Fruit fly (Drosophila melanogaster) whole organism, pupa: ENCODE results near the gene CAHbeta.

Experiments
- CG10348 ChIP-seq: fragments of 200-800 bp; sonication (Bioruptor generic); IDR thresholded peaks from 2 replicates; pipeline ENCODE4 v1.3.6; 2022; ENCODE audit warnings: missing biosample characterization, missing genetic modification characterization
- CG12605 ChIP-seq: fragments of 200-800 bp; sonication (Bioruptor generic); IDR thresholded peaks from 2 replicates; pipeline ENCODE4 v1.3.6; 2022; ENCODE audit warnings: missing biosample characterization, missing genetic modification characterization
- CG13204 ChIP-seq: fragments of 200-800 bp; sonication (Bioruptor generic); optimal IDR thresholded peaks from 2 replicates; lab custom pipeline; 2018; ENCODE audit warnings: missing biosample characterization, mild to moderate bottlenecking, missing genetic modification characterization, moderate library complexity
- CG14655 ChIP-seq: fragments of 200-800 bp; sonication (Bioruptor generic); optimal IDR thresholded peaks from 3 replicates; lab custom pipeline; 2017; ENCODE audit warnings: mild to moderate bottlenecking, missing biosample characterization, missing genetic modification reagents, missing genetic modification characterization
- CG15710 ChIP-seq: fragments of 200-800 bp; sonication (Bioruptor generic); optimal IDR thresholded peaks from 2 replicates; lab custom pipeline; 2018; ENCODE audit warnings: missing biosample characterization, mild to moderate bottlenecking, missing genetic modification characterization, moderate library complexity
- CG17806 ChIP-seq: fragments of 200-800 bp; sonication (Bioruptor generic); optimal IDR thresholded peaks from 2 replicates; lab custom pipeline; 2018; ENCODE audit warnings: missing biosample characterization, mild to moderate bottlenecking, missing genetic modification characterization, moderate library complexity
- CG32121 ChIP-seq: fragments of 200-800 bp; sonication (Bioruptor generic); IDR thresholded peaks from 2 replicates; pipeline ENCODE4 v1.3.6; 2022; ENCODE audit warnings: missing biosample characterization, missing genetic modification characterization
- CG34367 ChIP-seq: fragments of 200-800 bp; sonication (Bioruptor generic); optimal IDR thresholded peaks from 2 replicates; lab custom pipeline; 2018; ENCODE audit warnings: missing biosample characterization, mild to moderate bottlenecking, missing genetic modification characterization
- CG4496 ChIP-seq: fragments of 200-800 bp; sonication (Bioruptor generic); IDR thresholded peaks from 3 replicates; pipeline ENCODE4 v1.3.6; 2022; ENCODE audit warnings: missing biosample characterization, missing genetic modification characterization
- CG8159 ChIP-seq: fragments of 200-800 bp; sonication (Bioruptor generic); optimal IDR thresholded peaks from 3 replicates; lab custom pipeline; 2018; ENCODE audit warnings: missing biosample characterization, mild to moderate bottlenecking, missing genetic modification characterization, moderate library complexity
- CG8301 ChIP-seq: fragments of 200-800 bp; sonication (Bioruptor generic); optimal IDR thresholded peaks from 2 replicates; lab custom pipeline; 2018; ENCODE audit warnings: missing biosample characterization, mild to moderate bottlenecking, missing genetic modification characterization
- CG9948 ChIP-seq: fragments of 200-800 bp; sonication (Bioruptor generic); optimal IDR thresholded peaks from 2 replicates; lab custom pipeline; 2018; ENCODE audit warnings: missing biosample characterization, mild to moderate bottlenecking, missing genetic modification characterization, moderate library complexity
- D1 ChIP-seq: fragments of 200-800 bp; sonication (Bioruptor generic); optimal IDR thresholded peaks from 2 replicates; lab custom pipeline; 2018; ENCODE audit warnings: missing biosample characterization, mild to moderate bottlenecking, missing genetic modification characterization, moderate library complexity
- EcR ChIP-seq: fragments of 200-800 bp; sonication (Bioruptor generic); optimal IDR thresholded peaks from 3 replicates; lab custom pipeline; 2019; ENCODE audit warnings: missing biosample characterization, missing genetic modification characterization, mild to moderate bottlenecking, moderate library complexity, missing genetic modification reagents
- Ets98B ChIP-seq: fragments of 200-800 bp; sonication (Bioruptor generic); IDR thresholded peaks from 2 replicates; pipeline ENCODE4 v1.3.6; 2022; ENCODE audit warnings: missing biosample characterization, missing genetic modification characterization
- Pif1A ChIP-seq: fragments of 200-800 bp; sonication (Bioruptor generic); optimal IDR thresholded peaks from 3 replicates; lab custom pipeline; 2016; ENCODE audit warnings: missing biosample characterization, missing genetic modification characterization
- Pif1B ChIP-seq: fragments of 200-800 bp; sonication (Bioruptor generic); optimal IDR thresholded peaks from 3 replicates; lab custom pipeline; 2016; ENCODE audit warnings: missing biosample characterization, missing genetic modification characterization
- Snoo ChIP-seq: fragments of 200-800 bp; sonication (Bioruptor generic); optimal IDR thresholded peaks from 3 replicates; lab custom pipeline; 2017; ENCODE audit warnings: missing biosample characterization, mild to moderate bottlenecking, missing genetic modification characterization, inconsistent platforms
- fd96Ca ChIP-seq: fragments of 200-800 bp; sonication (Bioruptor generic); IDR thresholded peaks from 3 replicates; pipeline ENCODE4 v1.3.6; 2022; ENCODE audit warnings: missing biosample characterization, missing genetic modification characterization
- gl ChIP-seq: fragments of 200-800 bp; sonication (Bioruptor generic); optimal IDR thresholded peaks from 2 replicates; lab custom pipeline; 2018; ENCODE audit warnings: missing biosample characterization, mild to moderate bottlenecking, missing genetic modification characterization
- rn ChIP-seq: fragments of 200-800 bp; sonication (Bioruptor generic); IDR thresholded peaks from 2 replicates; pipeline ENCODE4 v1.3.6; 2022; ENCODE audit warnings: missing biosample characterization, missing genetic modification characterization

Gene CAHbeta

DNA sequence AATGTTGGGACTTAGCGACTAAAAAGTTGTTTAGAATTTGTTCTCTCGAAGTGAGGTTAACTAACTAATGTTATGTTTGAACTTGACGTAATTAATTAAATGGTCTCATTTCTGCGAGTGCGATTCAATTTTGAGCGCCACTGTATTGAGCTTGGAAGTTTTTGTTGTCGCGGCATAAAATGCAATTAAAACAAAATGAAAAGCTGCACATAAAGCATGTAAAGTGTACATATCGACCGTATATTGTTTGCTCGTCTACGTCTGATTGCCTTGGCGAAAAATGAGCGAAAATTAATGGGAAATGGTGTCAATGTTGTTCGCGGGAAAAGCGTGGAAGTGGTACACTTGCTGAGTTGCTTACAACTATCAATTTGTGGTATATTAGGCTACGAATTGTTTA, 36.2 kb downstream of the CAHbeta start:
- TF ChIP-seq rn, result no peak
- no peak for TF ChIP-seq D1
- no peak for TF ChIP-seq CG13204 (GFP tag; lab: Kevin White, UChicago)
- TF ChIP-seq CG14655 (GFP tag; lab: Kevin White, UChicago), result no peak
- no peak for TF ChIP-seq CG8159 (tag; lab: Kevin White, UChicago)
- TF ChIP-seq CG9948 (tag; lab: Kevin White, UChicago), result no peak
- no peak for TF ChIP-seq CG32121 (GFP tag; lab: Robert Waterston, UW)
- no peak for TF ChIP-seq Ets98B (GFP tag; lab: Robert Waterston, UW)

DNA sequence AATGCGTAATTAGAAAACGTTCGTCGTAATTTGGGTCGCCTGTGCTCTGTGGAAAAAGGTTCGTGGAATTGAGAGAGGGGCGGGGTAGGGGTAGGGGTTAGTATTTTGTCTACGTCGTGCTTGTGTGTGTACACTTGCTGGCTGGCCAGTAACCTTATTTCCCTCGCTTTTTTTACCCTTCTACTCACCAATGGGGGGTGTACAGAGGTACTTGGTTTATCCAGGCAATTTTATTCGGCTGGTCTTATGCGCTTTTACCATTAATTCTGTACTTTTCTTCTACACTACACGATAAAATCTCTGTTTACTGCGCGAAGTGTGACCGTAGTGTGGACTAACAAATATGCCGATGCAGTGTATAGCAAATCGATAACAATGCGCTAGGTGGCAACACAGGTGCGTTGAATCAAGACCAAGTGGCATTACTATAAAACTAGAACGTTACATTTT, 39.1 kb downstream of the CAHbeta start, which contains the start of gene tgo:
Gene tgo (minus strand): TSS at position 334 of the 450 bp plus-strand sequence.
- TF ChIP-seq CG4496 (GFP tag; lab: Robert Waterston, UW), result no peak
- TF ChIP-seq fd96Ca, result 0 out of 3 replicates have a peak, but pooled peaks have one; percentile 12
- peak; percentile 28 for TF ChIP-seq EcR (GFP tag; lab: Kevin White, UChicago)
- peak; percentile 12 for TF ChIP-seq CG15710 (tag; lab: Kevin White, UChicago)
- TF ChIP-seq CG10348 (GFP tag; lab: Robert Waterston, UW), result no peak
- TF ChIP-seq CG14655 (GFP tag; lab: Kevin White, UChicago), result no peak

DNA sequence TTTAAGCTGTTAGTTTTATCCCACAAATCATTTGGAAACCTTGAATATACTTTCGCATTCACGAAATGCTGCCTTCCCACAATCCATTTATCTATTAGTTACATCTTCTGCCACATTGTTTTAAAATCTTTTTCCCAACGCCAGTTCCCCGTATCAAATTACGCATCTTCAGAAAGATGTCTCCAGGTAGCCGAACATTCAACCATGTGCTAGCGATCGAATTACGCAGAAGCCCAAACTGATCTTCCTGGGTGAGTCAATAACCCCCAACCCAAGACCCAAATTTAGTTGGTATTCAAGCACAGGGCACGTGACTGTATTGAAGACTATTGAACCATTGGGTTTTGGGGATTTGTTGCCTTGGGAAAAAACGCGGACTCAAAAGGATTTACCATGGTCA, 43.3 kb downstream of the CAHbeta start:
- TF ChIP-seq Snoo (tag; lab: Kevin White, UChicago) (no peak), rn (no peak)
- TF ChIP-seq, all 21 proteins: peak for 0

DNA sequence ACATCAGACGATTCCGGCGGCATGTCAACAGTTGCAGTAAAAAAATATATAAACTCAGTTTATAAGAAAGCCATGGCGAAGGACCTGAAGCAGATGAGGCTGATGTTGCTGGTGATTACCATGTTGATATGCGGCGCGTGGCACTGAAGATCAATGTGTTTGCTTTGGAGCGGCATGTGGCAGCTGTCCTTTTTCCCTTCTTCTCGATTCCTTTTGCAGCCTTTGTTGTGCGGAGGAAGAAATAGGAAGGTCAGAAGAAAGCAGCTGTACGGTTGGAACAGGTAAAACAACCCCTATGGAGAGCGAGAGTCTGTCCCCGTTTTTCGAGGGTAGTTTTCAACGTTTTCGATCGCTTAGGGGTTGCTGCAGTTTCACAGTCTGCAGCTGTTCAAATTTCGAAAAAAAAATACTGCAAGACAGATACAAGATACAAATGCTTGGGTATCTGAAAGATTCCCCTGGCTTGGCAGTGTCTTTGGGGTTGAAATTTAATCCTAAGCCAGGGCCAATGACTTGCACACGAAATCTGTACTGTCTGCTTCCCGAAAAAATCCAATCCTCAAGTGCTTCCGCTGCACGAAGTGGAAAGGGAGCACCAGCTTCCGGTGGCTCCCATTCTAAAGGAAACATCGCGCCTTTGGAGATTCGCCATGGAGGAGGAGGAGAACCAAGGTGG, 44.3 kb downstream of the CAHbeta start:
- TF ChIP-seq CG9948 (tag; lab: Kevin White, UChicago), result no peak
- TF ChIP-seq CG8159 (tag; lab: Kevin White, UChicago), result no peak
- TF ChIP-seq CG32121 (GFP tag; lab: Robert Waterston, UW), result no peak
- no peak for TF ChIP-seq EcR (GFP tag; lab: Kevin White, UChicago)
- TF ChIP-seq Ets98B (GFP tag; lab: Robert Waterston, UW), result no peak
- TF ChIP-seq CG10348 (GFP tag; lab: Robert Waterston, UW), result no peak
- no peak for TF ChIP-seq CG14655 (GFP tag; lab: Kevin White, UChicago)
- no peak for TF ChIP-seq Snoo (tag; lab: Kevin White, UChicago)
- TF ChIP-seq, all 21 proteins: peak for 0

DNA sequence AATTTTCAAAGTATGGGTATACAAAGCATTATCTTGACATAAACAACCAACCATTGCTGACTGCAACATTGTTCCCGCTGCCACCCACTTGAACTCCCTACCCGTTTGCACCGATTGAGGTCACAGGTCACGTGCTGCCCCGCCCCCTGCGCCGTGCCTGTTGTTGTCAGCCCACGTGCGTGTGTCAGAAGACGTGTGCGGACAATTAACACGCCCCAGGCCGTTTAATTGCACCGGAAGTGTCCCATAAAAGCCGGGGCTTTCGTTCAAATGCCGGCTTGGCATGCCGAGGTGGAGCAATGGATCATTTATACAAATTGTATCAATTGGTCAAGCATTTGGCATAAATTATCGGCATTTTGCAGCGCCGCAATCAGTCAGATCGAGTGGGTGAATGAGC, 46.4 kb downstream of the CAHbeta start:
- no peak for TF ChIP-seq Ets98B (GFP tag; lab: Robert Waterston, UW)
- TF ChIP-seq CG12605 (GFP tag; lab: Robert Waterston, UW), result no peak
- TF ChIP-seq CG15710 (tag; lab: Kevin White, UChicago), result no peak
- TF ChIP-seq D1, result no peak
- no peak for TF ChIP-seq CG17806 (tag; lab: Kevin White, UChicago)
- no peak for TF ChIP-seq CG34367
- no peak for TF ChIP-seq CG8301 (tag; lab: Kevin White, UChicago)
- no peak for TF ChIP-seq gl
- TF ChIP-seq CG4496 (GFP tag; lab: Robert Waterston, UW), result no peak
- TF ChIP-seq fd96Ca, result no peak
- TF ChIP-seq CG8159 (tag; lab: Kevin White, UChicago), result no peak
- no peak for TF ChIP-seq EcR (GFP tag; lab: Kevin White, UChicago)
- no peak for TF ChIP-seq Pif1A (GFP tag; lab: Kevin White, UChicago)
- no peak for TF ChIP-seq Snoo (tag; lab: Kevin White, UChicago)
- TF ChIP-seq CG32121 (GFP tag; lab: Robert Waterston, UW), result no peak
- no peak for TF ChIP-seq CG14655 (GFP tag; lab: Kevin White, UChicago)
- TF ChIP-seq CG10348 (GFP tag; lab: Robert Waterston, UW), result no peak
- TF ChIP-seq CG9948 (tag; lab: Kevin White, UChicago), result no peak

DNA sequence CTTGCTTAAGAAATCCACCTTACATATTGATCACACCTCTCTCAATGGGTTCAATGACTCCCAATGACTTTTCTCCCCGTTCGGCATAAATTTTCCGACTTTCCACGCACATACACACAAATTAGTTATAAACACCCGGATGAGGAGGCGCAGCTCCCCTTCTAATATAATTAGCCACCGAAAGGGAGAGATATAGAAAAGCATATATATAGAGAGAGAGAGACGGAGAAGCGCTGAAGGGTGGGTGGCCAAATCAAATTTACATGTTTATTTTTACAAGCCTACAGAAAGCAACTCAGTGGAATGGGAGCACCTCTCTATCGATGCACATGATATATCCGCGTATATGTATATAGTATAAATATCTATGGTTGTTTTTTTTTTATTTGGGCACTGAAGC, 48.0 kb downstream of the CAHbeta start:
- TF ChIP-seq EcR (GFP tag; lab: Kevin White, UChicago) (no peak), CG8159 (tag; lab: Kevin White, UChicago) (no peak), rn (no peak), CG15710 (tag; lab: Kevin White, UChicago) (no peak), CG8301 (tag; lab: Kevin White, UChicago) (no peak), D1 (no peak), gl (no peak), CG12605 (GFP tag; lab: Robert Waterston, UW) (no peak), CG10348 (GFP tag; lab: Robert Waterston, UW) (no peak), Pif1B (GFP tag; lab: Kevin White, UChicago) (no peak)

DNA sequence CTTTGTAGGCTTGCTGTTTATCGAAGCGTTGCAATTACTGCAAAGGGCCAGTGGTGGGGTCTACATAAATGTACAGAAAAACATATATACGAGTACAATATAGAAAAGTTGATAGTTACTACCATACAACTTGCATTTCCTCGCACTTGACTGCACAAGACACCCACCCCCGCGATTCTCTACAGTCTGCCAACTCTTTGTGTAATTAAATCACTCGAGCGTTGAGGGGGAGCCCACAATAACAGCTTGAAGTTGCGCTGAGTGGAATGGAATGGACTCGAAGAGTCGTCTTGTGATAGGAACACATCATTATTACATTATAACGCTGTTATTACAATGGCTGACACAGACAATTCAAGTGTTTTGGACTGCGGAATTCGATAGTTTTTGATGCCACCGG, 48.8 kb downstream of the CAHbeta start:
- no peak for TF ChIP-seq CG9948 (tag; lab: Kevin White, UChicago)
- TF ChIP-seq EcR (GFP tag; lab: Kevin White, UChicago), result peak; percentile 29
- no peak for TF ChIP-seq Snoo (tag; lab: Kevin White, UChicago)
- no peak for TF ChIP-seq rn
- no peak for TF ChIP-seq CG14655 (GFP tag; lab: Kevin White, UChicago)
- no peak for TF ChIP-seq CG8301 (tag; lab: Kevin White, UChicago)
